Fruit fly (Drosophila melanogaster) whole organism, prepupa: Measurements from ENCODE around the gene HIPP1.
A peak's percentile ranks its signal among the peaks of the same experiment; 100 is the strongest.

Experiments used
- Blimp-1 ChIP-seq: fragments of 200-800 bp; sonication (Bioruptor generic); optimal IDR thresholded peaks from 3 replicates; lab custom pipeline; 2017; ENCODE audit warnings: missing biosample characterization, missing genetic modification characterization, mild to moderate bottlenecking, moderate library complexity, missing genetic modification reagents
- CG11294 ChIP-seq: fragments of 200-800 bp; sonication (Bioruptor generic); IDR thresholded peaks from 2 replicates; pipeline ENCODE4 v1.3.6; 2022; ENCODE audit warnings: missing biosample characterization, missing genetic modification characterization
- CG11762 ChIP-seq: fragments of 200-800 bp; sonication (Bioruptor generic); optimal IDR thresholded peaks from 3 replicates; lab custom pipeline; 2016; ENCODE audit warnings: missing biosample characterization, missing genetic modification characterization; ENCODE audit not compliant: insufficient read depth
- CG11902 ChIP-seq: fragments of 200-800 bp; sonication (Bioruptor generic); optimal IDR thresholded peaks from 3 replicates; lab custom pipeline; 2016; ENCODE audit warnings: missing biosample characterization, missing genetic modification characterization
- CG16779 ChIP-seq: fragments of 200-800 bp; sonication (Bioruptor generic); optimal IDR thresholded peaks from 3 replicates; lab custom pipeline; 2017; ENCODE audit warnings: missing biosample characterization, mild to moderate bottlenecking, missing genetic modification characterization
- CG3032 ChIP-seq: fragments of 200-800 bp; optimal IDR thresholded peaks from 2 replicates; lab custom pipeline; 2019; ENCODE audit warnings: missing biosample characterization, mild to moderate bottlenecking, missing genetic modification characterization, moderate library complexity
- CG32006 ChIP-seq: fragments of 200-800 bp; sonication (Bioruptor generic); optimal IDR thresholded peaks from 3 replicates; lab custom pipeline; 2017; ENCODE audit warnings: missing biosample characterization, mild to moderate bottlenecking, missing genetic modification characterization
- CG34406 ChIP-seq: fragments of 200-800 bp; sonication (Bioruptor generic); optimal IDR thresholded peaks from 3 replicates; lab custom pipeline; 2016; ENCODE audit warnings: missing biosample characterization, missing genetic modification characterization
- CG3919 ChIP-seq: fragments of 200-800 bp; sonication (Bioruptor generic); optimal IDR thresholded peaks from 3 replicates; lab custom pipeline; 2016; ENCODE audit warnings: missing biosample characterization, missing genetic modification characterization
- CG4318 ChIP-seq: fragments of 200-800 bp; sonication (Bioruptor generic); optimal IDR thresholded peaks from 3 replicates; lab custom pipeline; 2017; ENCODE audit warnings: missing biosample characterization, mild to moderate bottlenecking, missing genetic modification characterization
- CG6163 ChIP-seq: fragments of 200-800 bp; sonication (Bioruptor generic); IDR thresholded peaks from 3 replicates; pipeline ENCODE4 v1.3.6; 2022; ENCODE audit warnings: missing biosample characterization, missing genetic modification characterization
- CG6276 ChIP-seq: fragments of 200-800 bp; sonication (Bioruptor generic); optimal IDR thresholded peaks from 2 replicates; lab custom pipeline; 2017; ENCODE audit warnings: missing biosample characterization, mild to moderate bottlenecking, missing genetic modification characterization
- CG6808 ChIP-seq: fragments of 200-800 bp; sonication (Bioruptor generic); optimal IDR thresholded peaks from 3 replicates; lab custom pipeline; 2017; ENCODE audit warnings: missing biosample characterization, missing genetic modification characterization, mild to moderate bottlenecking, moderate library complexity, missing genetic modification reagents
- CG6854 ChIP-seq: fragments of 200-800 bp; sonication (Bioruptor generic); optimal IDR thresholded peaks from 2 replicates; lab custom pipeline; 2017; ENCODE audit warnings: missing biosample characterization, mild to moderate bottlenecking, missing genetic modification characterization
- CG7368 ChIP-seq: fragments of 200-800 bp; sonication (Bioruptor generic); optimal IDR thresholded peaks from 3 replicates; lab custom pipeline; 2016; ENCODE audit warnings: missing biosample characterization, missing genetic modification characterization
- CG8632 ChIP-seq: fragments of 200-800 bp; sonication (Bioruptor generic); optimal IDR thresholded peaks from 3 replicates; lab custom pipeline; 2016; ENCODE audit warnings: missing biosample characterization, missing genetic modification characterization
- CG9139 ChIP-seq: fragments of 200-800 bp; sonication (Bioruptor generic); optimal IDR thresholded peaks from 3 replicates; lab custom pipeline; 2017; ENCODE audit warnings: missing biosample characterization, mild to moderate bottlenecking, missing genetic modification characterization
- Eip75B ChIP-seq: fragments of 200-800 bp; sonication (Bioruptor generic); optimal IDR thresholded peaks from 3 replicates; lab custom pipeline; 2016; ENCODE audit warnings: missing biosample characterization, missing genetic modification characterization
- Eip78C ChIP-seq: fragments of 200-800 bp; sonication (Bioruptor generic); peaks from one replicate; lab custom pipeline; 2016; ENCODE audit warnings: missing biosample characterization, missing genetic modification characterization
- Ets21C ChIP-seq: fragments of 200-800 bp; sonication (Bioruptor generic); optimal IDR thresholded peaks from 3 replicates; lab custom pipeline; 2016; ENCODE audit warnings: missing biosample characterization, missing genetic modification characterization
- Ets96B ChIP-seq: fragments of 200-800 bp; optimal IDR thresholded peaks from 2 replicates; lab custom pipeline; 2019; ENCODE audit warnings: missing biosample characterization, mild to moderate bottlenecking, missing genetic modification characterization, moderate library complexity
- Gug ChIP-seq: fragments of 200-800 bp; sonication (Bioruptor generic); IDR thresholded peaks from 2 replicates; pipeline ENCODE4 v1.3.6; 2022; ENCODE audit warnings: missing biosample characterization, missing genetic modification characterization
- Hr38 ChIP-seq: sonication (Bioruptor generic); optimal IDR thresholded peaks from 2 replicates; lab custom pipeline; 2016; ENCODE audit warnings: missing biosample characterization, missing genetic modification characterization
- Hr4 ChIP-seq: fragments of 200-800 bp; sonication (Bioruptor generic); optimal IDR thresholded peaks from 3 replicates; lab custom pipeline; 2016; ENCODE audit warnings: missing biosample characterization, missing genetic modification characterization
- Sox102F ChIP-seq: fragments of 200-800 bp; sonication (Bioruptor generic); optimal IDR thresholded peaks from 2 replicates; lab custom pipeline; 2016; ENCODE audit warnings: missing biosample characterization, mild to moderate bottlenecking, missing genetic modification characterization
- Sox14 ChIP-seq: fragments of 200-800 bp; sonication (Bioruptor generic); optimal IDR thresholded peaks from 3 replicates; lab custom pipeline; 2016; ENCODE audit warnings: missing biosample characterization, missing genetic modification characterization
- Sox15 ChIP-seq: fragments of 200-800 bp; sonication (Bioruptor generic); optimal IDR thresholded peaks from 3 replicates; lab custom pipeline; 2016; ENCODE audit warnings: missing biosample characterization, missing genetic modification characterization
- achi ChIP-seq: fragments of 200-800 bp; sonication (Bioruptor generic); optimal IDR thresholded peaks from 3 replicates; lab custom pipeline; 2016; ENCODE audit warnings: missing biosample characterization, missing genetic modification characterization
- acj6 ChIP-seq: fragments of 200-800 bp; sonication (Bioruptor generic); optimal IDR thresholded peaks from 3 replicates; lab custom pipeline; 2016; ENCODE audit warnings: missing biosample characterization, missing genetic modification characterization
- cyc ChIP-seq: fragments of 200-800 bp; sonication (Bioruptor generic); optimal IDR thresholded peaks from 3 replicates; lab custom pipeline; 2016; ENCODE audit warnings: missing biosample characterization, missing genetic modification characterization
- dac ChIP-seq: fragments of 200-800 bp; sonication (Bioruptor generic); optimal IDR thresholded peaks from 2 replicates; lab custom pipeline; 2017; ENCODE audit warnings: missing biosample characterization, mild to moderate bottlenecking, missing genetic modification characterization
- esn ChIP-seq: fragments of 200-800 bp; sonication (Bioruptor generic); optimal IDR thresholded peaks from 2 replicates; lab custom pipeline; 2016; ENCODE audit warnings: missing biosample characterization, mild to moderate bottlenecking, missing genetic modification characterization, moderate library complexity
- fd59A ChIP-seq: fragments of 200-800 bp; sonication (Bioruptor generic); optimal IDR thresholded peaks from 2 replicates; lab custom pipeline; 2017; ENCODE audit warnings: missing biosample characterization, mild to moderate bottlenecking, missing genetic modification characterization, missing genetic modification reagents
- fkh ChIP-seq: fragments of 200-800 bp; sonication (Bioruptor generic); optimal IDR thresholded peaks from 3 replicates; lab custom pipeline; 2017; ENCODE audit warnings: missing biosample characterization, mild to moderate bottlenecking, missing genetic modification characterization, moderate library complexity
- lz ChIP-seq: fragments of 200-800 bp; sonication (Bioruptor generic); optimal IDR thresholded peaks from 3 replicates; lab custom pipeline; 2016; ENCODE audit warnings: missing biosample characterization, missing genetic modification characterization
- spab ChIP-seq: fragments of 200-800 bp; sonication (Bioruptor generic); optimal IDR thresholded peaks from 2 replicates; lab custom pipeline; 2017; ENCODE audit warnings: missing biosample characterization, mild to moderate bottlenecking, missing genetic modification characterization, missing genetic modification reagents
- svp ChIP-seq: fragments of 200-800 bp; sonication (Bioruptor generic); peaks from one replicate; lab custom pipeline; 2016; ENCODE audit warnings: missing biosample characterization, missing genetic modification characterization
- topi ChIP-seq: fragments of 200-800 bp; sonication (Bioruptor generic); optimal IDR thresholded peaks from 3 replicates; lab custom pipeline; 2016; ENCODE audit warnings: missing biosample characterization, missing genetic modification characterization
- vri ChIP-seq: fragments of 200-800 bp; sonication (Bioruptor generic); optimal IDR thresholded peaks from 3 replicates; lab custom pipeline; 2016; ENCODE audit warnings: missing biosample characterization, mild to moderate bottlenecking, missing genetic modification characterization

HIPP1 gene

DNA sequence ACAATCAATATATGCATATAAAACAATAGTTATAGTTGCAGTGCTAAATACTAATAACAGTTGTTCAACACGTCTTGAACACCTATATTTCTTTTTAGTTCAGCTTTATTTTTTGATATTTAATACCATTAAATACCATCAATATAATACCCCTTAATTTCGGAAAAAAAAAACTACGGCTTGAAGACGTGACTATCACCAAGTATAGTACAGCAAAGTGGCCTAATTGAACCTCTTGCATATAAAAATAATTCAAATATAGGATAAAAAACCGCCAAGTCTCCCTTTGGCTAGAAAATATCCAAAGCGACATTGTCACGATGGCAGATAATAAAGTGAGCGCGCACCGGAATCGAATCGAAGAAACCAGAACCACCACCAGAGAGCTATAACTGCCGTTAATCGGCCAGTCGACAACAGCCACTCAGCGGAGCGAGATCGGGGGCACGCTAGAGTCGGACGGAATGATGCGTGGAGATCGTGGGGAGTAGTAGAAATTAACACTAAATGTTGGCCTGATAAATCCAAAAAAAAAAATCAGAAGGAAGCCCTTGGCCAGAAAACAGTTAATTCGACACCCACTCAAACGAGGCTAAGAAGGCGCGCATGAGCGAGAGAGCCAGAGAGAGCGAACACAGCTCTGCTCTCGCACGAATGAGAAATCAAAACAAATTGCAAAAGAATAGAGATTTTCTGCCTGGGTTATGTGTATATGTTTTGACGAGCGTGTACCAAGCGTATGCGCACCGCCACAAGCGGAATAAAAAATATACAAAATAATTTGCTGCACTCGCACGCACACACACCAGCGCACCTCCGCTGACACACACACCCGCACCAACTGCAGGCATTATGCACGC, 24.4 kb upstream of the HIPP1 start (continued):
- TF ChIP-seq topi (peak; percentile 48), CG6808 (GFP tag; lab: Kevin White, UChicago) (peak; percentile 57), CG16779 (tag; lab: Kevin White, UChicago) (no peak), CG11294 (GFP tag; lab: Robert Waterston, UW) (no peak), Eip75B (GFP tag; lab: Kevin White, UChicago) (peak; percentile 28), CG9139 (GFP tag; lab: Kevin White, UChicago) (no peak), CG7368 (GFP tag; lab: Kevin White, UChicago) (no peak), CG8632 (GFP tag; lab: Kevin White, UChicago) (peak; percentile 30), Hr4 (GFP tag; lab: Kevin White, UChicago) (peak; percentile 69), Gug (GFP tag; lab: Robert Waterston, UW) (no peak)

dm6 chr3L:20785742-20786427, 23.6 kb upstream of the HIPP1 start, which contains the start of gene Pcif1:
Pcif1 (minus strand) TSS chr3L:20786197.
- TF ChIP-seq spab (GFP tag; lab: Kevin White, UChicago), result no peak
- TF ChIP-seq Eip78C (GFP tag; lab: Kevin White, UChicago), result peak; percentile 40
- peak; percentile 28 for TF ChIP-seq lz (GFP tag; lab: Kevin White, UChicago)
- TF ChIP-seq CG34406, result no peak
- TF ChIP-seq CG16779 (tag; lab: Kevin White, UChicago), result no peak
- no peak for TF ChIP-seq CG7368 (GFP tag; lab: Kevin White, UChicago)
- TF ChIP-seq Sox15, result no peak
- TF ChIP-seq CG3919 (GFP tag; lab: Kevin White, UChicago), result no peak
- no peak for TF ChIP-seq vri
- TF ChIP-seq fkh (GFP tag; lab: Kevin White, UChicago), result peak; percentile 67
- peak; percentile 13 for TF ChIP-seq achi
- TF ChIP-seq CG6276 (GFP tag; lab: Kevin White, UChicago), result no peak
- no peak for TF ChIP-seq CG8632 (GFP tag; lab: Kevin White, UChicago)
- no peak for TF ChIP-seq CG11762
- peak; percentile 52 for TF ChIP-seq esn
- peak; percentile 31 for TF ChIP-seq topi
- TF ChIP-seq Sox102F (GFP tag; lab: Kevin White, UChicago), result peak; percentile 36
- no peak for TF ChIP-seq CG32006
- TF ChIP-seq CG6163, result no peak
- TF ChIP-seq Sox14 (GFP tag; lab: Kevin White, UChicago), result peak; percentile 14
- no peak for TF ChIP-seq acj6

DNA sequence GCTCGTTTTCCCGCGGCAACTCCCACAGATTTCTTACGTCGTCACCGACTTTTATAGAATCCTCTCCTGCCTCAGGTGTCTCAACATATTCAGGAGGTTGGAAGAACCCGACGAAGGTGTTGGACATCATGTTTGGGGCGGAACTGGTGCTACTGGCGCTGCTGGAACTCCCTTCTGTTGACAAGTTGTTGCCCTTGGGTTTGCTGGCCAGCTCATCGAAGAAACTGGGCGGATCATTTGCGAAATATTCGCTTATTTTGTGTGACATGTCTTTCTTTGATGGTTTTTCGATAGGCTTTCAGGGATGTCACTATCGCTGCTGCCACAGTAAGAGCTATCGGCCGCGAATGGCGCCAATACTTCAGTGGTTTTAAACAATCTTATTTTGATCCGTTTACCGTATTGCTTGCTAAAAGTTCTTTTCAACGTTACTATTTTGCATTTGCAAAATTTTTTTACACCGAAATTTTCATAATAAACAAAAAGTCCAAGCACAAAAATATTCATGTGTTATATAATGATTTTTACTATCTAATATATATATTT, 21.6 kb upstream of the HIPP1 start, which contains the start of gene CG11396:
Gene CG11396 (minus strand): TSS at position 303 of the 546 bp plus-strand sequence.
- no peak for TF ChIP-seq Blimp-1 (GFP tag; lab: Kevin White, UChicago)
- TF ChIP-seq cyc, result no peak
- no peak for TF ChIP-seq Ets21C
- TF ChIP-seq Hr38 (GFP tag; lab: Kevin White, UChicago), result no peak
- no peak for TF ChIP-seq CG11902 (GFP tag; lab: Kevin White, UChicago)
- TF ChIP-seq Sox14 (GFP tag; lab: Kevin White, UChicago), result peak; percentile 62
- TF ChIP-seq CG3919 (GFP tag; lab: Kevin White, UChicago), result no peak
- TF ChIP-seq dac (GFP tag; lab: Kevin White, UChicago), result no peak
- TF ChIP-seq svp (GFP tag; lab: Kevin White, UChicago), result no peak
- TF ChIP-seq lz (GFP tag; lab: Kevin White, UChicago), result no peak
- TF ChIP-seq CG3032 (tag; lab: Kevin White, UChicago), result no peak
- TF ChIP-seq CG6854, result no peak
- TF ChIP-seq esn, result peak; percentile 39
- no peak for TF ChIP-seq Gug (GFP tag; lab: Robert Waterston, UW)
- TF ChIP-seq CG4318 (GFP tag; lab: Kevin White, UChicago), result no peak
- TF ChIP-seq Eip78C (GFP tag; lab: Kevin White, UChicago), result peak; percentile 45
- no peak for TF ChIP-seq Ets96B (tag; lab: Kevin White, UChicago)
- TF ChIP-seq achi, result peak; percentile 52
- TF ChIP-seq fd59A (GFP tag; lab: Kevin White, UChicago), result no peak
